1 worm cellular context compared by ENCODE assay signal in the genomic region with DNA sequence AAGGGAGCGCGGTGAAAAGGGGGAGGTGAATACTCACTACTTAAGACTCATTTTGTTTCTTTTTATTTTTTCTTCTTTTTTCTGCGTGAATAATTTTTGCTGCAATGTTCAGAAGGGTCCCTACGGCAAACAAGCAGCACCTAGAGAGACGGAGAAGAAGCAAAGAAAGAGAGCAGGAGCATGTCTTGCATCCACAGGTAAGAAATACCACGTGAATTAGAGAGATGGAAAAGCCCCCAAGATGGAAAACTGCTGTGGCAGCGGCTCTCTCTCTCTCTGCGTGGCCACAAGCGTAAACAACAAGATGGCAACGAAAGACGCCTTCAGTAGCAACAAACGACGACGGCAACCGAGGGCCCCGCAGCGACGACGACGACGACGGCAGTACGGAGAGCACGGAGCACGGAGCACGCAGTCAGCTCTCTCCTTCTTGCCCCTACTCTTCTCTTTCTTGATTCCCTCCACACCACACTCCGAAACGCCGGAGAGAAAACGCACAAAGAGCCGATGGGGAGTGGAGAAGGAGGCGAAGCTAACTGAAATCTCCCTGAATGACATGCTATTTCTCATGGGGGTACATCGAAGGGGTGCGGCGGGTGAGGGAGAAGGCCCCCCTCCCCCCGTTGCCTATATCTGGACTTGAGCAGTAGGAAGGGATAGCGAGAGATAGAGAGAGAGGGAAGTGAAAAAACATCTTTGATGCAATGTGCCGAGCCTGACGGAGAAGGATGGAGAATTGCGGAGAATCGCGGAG.
TF ChIP-seq lines count a peak whose summit lies in the region.

No protein-coding gene starts in this region.

TF ChIP-seq in whole organism, L1 larva, 84 proteins besides CTCF, POLR2A, EP300 and RAD21 (continued from another document):
- TF ChIP-seq nhr-84 (tag; optimal IDR thresholded peaks at IDR 0.05; lab: Kevin White, UChicago) (no peak), nhr-47 (tag; optimal IDR thresholded peaks at IDR 0.05; lab: Kevin White, UChicago) (peak; percentile 81), hlh-17 (GFP tag; optimal IDR thresholded peaks at IDR 0.05; lab: Kevin White, UChicago; ENCODE audit: borderline replicate concordance) (no peak), mab-9 (GFP tag; IDR thresholded peaks at IDR 0.05; lab: Robert Waterston, UW) (peak; percentile 26; the same call in 1 of the 2 replicates), nhr-90 (tag; optimal IDR thresholded peaks at IDR 0.05; lab: Kevin White, UChicago; ENCODE audit: poor library complexity) (no peak), swsn-7 (tag; optimal IDR thresholded peaks at IDR 0.05; lab: Kevin White, UChicago) (peak; percentile 76), ztf-4 (tag; optimal IDR thresholded peaks at IDR 0.05; lab: Kevin White, UChicago) (peak; percentile 7), rnt-1 (tag; optimal IDR thresholded peaks at IDR 0.05; lab: Kevin White, UChicago) (peak; percentile 26), lin-13 (GFP tag; optimal IDR thresholded peaks at IDR 0.05; lab: Kevin White, UChicago) (no peak), skn-1 (tag; optimal IDR thresholded peaks at IDR 0.05; lab: Kevin White, UChicago) (peak; percentile 19)
